Fruit fly (Drosophila melanogaster): ENCODE data around the gene CG31176.

DNA sequence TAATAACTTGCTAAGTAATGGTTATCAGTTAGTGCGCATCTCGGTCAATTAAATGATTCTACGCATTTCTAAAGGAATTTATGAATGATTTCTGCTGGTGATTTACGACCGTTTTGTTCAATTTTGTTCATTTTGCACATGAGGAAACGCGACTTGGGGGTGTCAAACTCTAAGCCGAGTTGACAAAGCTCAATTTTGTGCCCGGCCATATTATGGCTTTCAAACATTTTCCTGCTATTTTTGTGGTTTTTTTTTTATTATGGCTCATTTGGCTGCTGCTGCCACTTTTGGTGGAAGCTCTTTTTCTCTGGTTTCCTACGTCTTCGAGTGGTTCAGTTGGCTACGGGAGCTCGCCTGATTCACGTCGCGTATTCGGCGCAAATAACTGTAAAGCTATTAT is 55.4 kb downstream of the CG31176 start, which contains the start of gene Jhbp16:
- TF ChIP-seq bab1 (GFP tag; optimal IDR thresholded peaks at IDR 0.05) (no peak), cic (GFP tag; optimal IDR thresholded peaks at IDR 0.05) (no peak), kay (GFP tag; ENCODE audit: borderline replicate concordance) (no peak), CG5204 (GFP tag; optimal IDR thresholded peaks at IDR 0.05) (no peak), CG14711 (tag; optimal IDR thresholded peaks at IDR 0.05) (no peak)

Data from whole organism, adult.